Fruit fly (Drosophila melanogaster) whole organism, embryonic: ENCODE data around the gene eys.

Source experiments
- CG17568 ChIP-seq: fragments of 200-800 bp; sonication (Bioruptor generic); optimal IDR thresholded peaks from 2 replicates; lab custom pipeline; 2018; ENCODE audit warnings: missing biosample characterization, mild to moderate bottlenecking, missing genetic modification characterization, moderate library complexity
- CG18476 ChIP-seq: fragments of 200-800 bp; sonication (Bioruptor generic); optimal IDR thresholded peaks from 2 replicates; lab custom pipeline; 2016; ENCODE audit warnings: missing biosample characterization, mild to moderate bottlenecking, missing genetic modification characterization
- CG2202 ChIP-seq: fragments of 200-800 bp; sonication (Bioruptor generic); optimal IDR thresholded peaks from 2 replicates; lab custom pipeline; 2018; ENCODE audit warnings: missing biosample characterization, mild to moderate bottlenecking, missing genetic modification characterization
- CG4854 ChIP-seq: fragments of 200-800 bp; sonication (Bioruptor generic); optimal IDR thresholded peaks from 2 replicates; lab custom pipeline; 2016; ENCODE audit warnings: missing biosample characterization, missing genetic modification characterization, inconsistent platforms
- Dfd ChIP-seq, 2 experiments: fragments of >200 bp; optimal IDR thresholded peaks; 2 replicates each; lab custom pipeline; 2017; ENCODE audit warnings: missing biosample characterization in 2 of 2, missing genetic modification characterization in 2 of 2
- Rx ChIP-seq: fragments of 200-800 bp; sonication (Bioruptor generic); IDR thresholded peaks from 2 replicates; pipeline ENCODE4 v1.3.6; 2022; ENCODE audit warnings: missing biosample characterization, missing genetic modification characterization
- cg ChIP-seq: fragments of 200-800 bp; sonication (Bioruptor generic); optimal IDR thresholded peaks from 3 replicates; lab custom pipeline; 2019; ENCODE audit warnings: missing biosample characterization, mild to moderate bottlenecking, missing genetic modification characterization, moderate library complexity
- dan ChIP-seq: fragments of 200-800 bp; sonication (Bioruptor generic); IDR thresholded peaks from 2 replicates; pipeline ENCODE4 v1.3.6; 2022; ENCODE audit warnings: missing biosample characterization, missing genetic modification characterization
- oc ChIP-seq: fragments of 200-800 bp; sonication (Bioruptor generic); optimal IDR thresholded peaks from 2 replicates; lab custom pipeline; 2018; ENCODE audit warnings: missing biosample characterization, mild to moderate bottlenecking, missing genetic modification characterization, moderate library complexity
- pan ChIP-seq, 4 experiments: fragments of >200 bp in 3 of 4; fragments of 200-800 bp in 1 of 4; sonication (Bioruptor generic) in 1 of 4; optimal IDR thresholded peaks in 3 of 4; IDR thresholded peaks in 1 of 4; 2 replicates each; pipeline versions ENCODE4 v1.3.6 to Lab custom; 2017 to 2022; ENCODE audit warnings: missing biosample characterization in 2 of 4, missing genetic modification characterization in 2 of 4, mixed read lengths in 1 of 4
- ro ChIP-seq: fragments of 200-800 bp; sonication (Bioruptor generic); IDR thresholded peaks from 2 replicates; pipeline ENCODE4 v1.3.6; 2022; ENCODE audit warnings: missing biosample characterization, missing genetic modification characterization
- sens-2 ChIP-seq: fragments of 200-800 bp; sonication (Bioruptor generic); IDR thresholded peaks from 2 replicates; pipeline ENCODE4 v1.3.6; 2022; ENCODE audit warnings: missing biosample characterization, missing genetic modification characterization

- no peak for TF ChIP-seq CG18476
- TF ChIP-seq Rx (GFP tag; lab: Robert Waterston, UW) = no peak
- TF ChIP-seq dan (GFP tag; lab: Robert Waterston, UW) = no peak
- TF ChIP-seq Dfd (GFP tag; optimal IDR thresholded peaks at IDR 0.05; lab: Kevin White, UChicago) = no peak
- no peak for TF ChIP-seq ro (GFP tag; lab: Robert Waterston, UW)
- TF ChIP-seq CG2202 (tag; lab: Kevin White, UChicago) = no peak
- no peak for TF ChIP-seq sens-2 (GFP tag; lab: Robert Waterston, UW)
- no peak for TF ChIP-seq CG17568 (GFP tag; lab: Kevin White, UChicago)
- no peak for TF ChIP-seq pan (optimal IDR thresholded peaks at IDR 0.05; lab: Kevin White, UChicago)
- no peak for TF ChIP-seq pan (GFP tag; optimal IDR thresholded peaks at IDR 0.05 in 1 of 2, IDR thresholded peaks at IDR 0.05 in 1 of 2)
- no peak for TF ChIP-seq oc (tag; lab: Kevin White, UChicago)
- no peak for TF ChIP-seq CG4854
- no peak for TF ChIP-seq cg (GFP tag; lab: Kevin White, UChicago)
Measured at dm6 chr2L:2394872-2395271, 83.4 kb downstream of the eys start.
